Worm (Caenorhabditis elegans) whole organism, late embryonic: ENCODE measurements around the gene frpr-19.

Source experiments
- C38D4.7 ChIP-seq: fragments of 200-800 bp; sonication (Bioruptor generic); optimal IDR thresholded peaks from 2 replicates; lab custom pipeline; 2018; ENCODE audit warnings: mild to moderate bottlenecking, missing genetic modification characterization, moderate library complexity, missing compliant biosample characterization
- F13H6.1 ChIP-seq: sonication (generic microtip); optimal IDR thresholded peaks from 2 replicates; lab custom pipeline; 2016; ENCODE audit warnings: missing genetic modification characterization, missing compliant biosample characterization
- K09A11.1 ChIP-seq: sonication (generic microtip); optimal IDR thresholded peaks from 2 replicates; lab custom pipeline; 2017; ENCODE audit warnings: antibody characterized with exemption, mild to moderate bottlenecking, missing genetic modification characterization, missing compliant biosample characterization; ENCODE audit not compliant: insufficient read depth
- Y22D7AL.16 ChIP-seq: sonication (generic microtip); optimal IDR thresholded peaks from 2 replicates; lab custom pipeline; 2016; ENCODE audit warnings: missing genetic modification characterization, missing compliant biosample characterization
- ahr-1 ChIP-seq: sonication (generic microtip); optimal IDR thresholded peaks from 2 replicates; lab custom pipeline; 2016; ENCODE audit warnings: missing genetic modification characterization, missing compliant biosample characterization
- ama-1 ChIP-seq: fragments of 150-350 bp; optimal IDR thresholded peaks from 2 replicates; lab custom pipeline; 2014
- ceh-14 ChIP-seq: sonication (generic microtip); optimal IDR thresholded peaks from 2 replicates; lab custom pipeline; 2016; ENCODE audit warnings: missing genotype, missing genetic modification characterization, missing compliant biosample characterization
- ceh-18 ChIP-seq: sonication (generic microtip); optimal IDR thresholded peaks from 2 replicates; lab custom pipeline; 2016; ENCODE audit warnings: missing genetic modification characterization, missing compliant biosample characterization
- ceh-19 ChIP-seq: fragments of 200-800 bp; sonication (Bioruptor generic); optimal IDR thresholded peaks from 2 replicates; lab custom pipeline; 2018; ENCODE audit warnings: mild to moderate bottlenecking, missing genetic modification characterization, missing compliant biosample characterization
- ceh-24 ChIP-seq: sonication (generic microtip); optimal IDR thresholded peaks from 2 replicates; lab custom pipeline; 2016; ENCODE audit warnings: mild to moderate bottlenecking, missing genetic modification characterization, missing compliant biosample characterization
- ceh-30 ChIP-seq: fragments of 150-350 bp; optimal IDR thresholded peaks from 2 replicates; lab custom pipeline; 2014; ENCODE audit warnings: missing biosample characterization, missing genetic modification characterization
- ceh-31 ChIP-seq: sonication (generic microtip); optimal IDR thresholded peaks from 2 replicates; lab custom pipeline; 2016; ENCODE audit warnings: missing genetic modification characterization, missing compliant biosample characterization
- ceh-9 ChIP-seq: sonication (generic microtip); optimal IDR thresholded peaks from 2 replicates; lab custom pipeline; 2016; ENCODE audit warnings: mild to moderate bottlenecking, missing genetic modification characterization, inconsistent platforms, missing compliant biosample characterization
- elt-2 ChIP-seq: sonication (generic microtip); optimal IDR thresholded peaks from 2 replicates; lab custom pipeline; 2016; ENCODE audit warnings: missing genetic modification reagents, missing genetic modification characterization, missing compliant biosample characterization
- eyg-1 ChIP-seq: sonication (generic microtip); optimal IDR thresholded peaks from 2 replicates; lab custom pipeline; 2016; ENCODE audit warnings: missing genotype, missing genetic modification characterization, missing compliant biosample characterization
- fkh-10 ChIP-seq: fragments of 150-350 bp; optimal IDR thresholded peaks from 2 replicates; lab custom pipeline; 2014; ENCODE audit warnings: missing biosample characterization, missing genetic modification reagents, missing genetic modification characterization
- fkh-6 ChIP-seq: sonication (generic microtip); optimal IDR thresholded peaks from 2 replicates; lab custom pipeline; 2016; ENCODE audit warnings: missing genetic modification characterization, missing compliant biosample characterization
- hlh-15 ChIP-seq: sonication (generic microtip); optimal IDR thresholded peaks from 2 replicates; lab custom pipeline; 2016; ENCODE audit warnings: missing genetic modification characterization, missing compliant biosample characterization
- hlh-30 ChIP-seq: sonication (generic microtip); optimal IDR thresholded peaks from 2 replicates; lab custom pipeline; 2017; ENCODE audit warnings: antibody characterized with exemption, missing genetic modification characterization, missing compliant biosample characterization; ENCODE audit not compliant: insufficient read depth
- lim-6 ChIP-seq: sonication (generic microtip); optimal IDR thresholded peaks from 2 replicates; lab custom pipeline; 2016; ENCODE audit warnings: missing genetic modification characterization, missing compliant biosample characterization
- lin-11 ChIP-seq: fragments of 200-800 bp; sonication (Bioruptor generic); optimal IDR thresholded peaks from 2 replicates; lab custom pipeline; 2018; ENCODE audit warnings: mild to moderate bottlenecking, missing genetic modification characterization, missing compliant biosample characterization
- nfya-1 ChIP-seq: sonication (generic microtip); optimal IDR thresholded peaks from 2 replicates; lab custom pipeline; 2017; ENCODE audit warnings: missing genetic modification characterization, mild to moderate bottlenecking, missing compliant biosample characterization, antibody characterized with exemption, moderate library complexity
- pax-1 ChIP-seq: fragments of 150-350 bp; optimal IDR thresholded peaks from 2 replicates; lab custom pipeline; 2014; ENCODE audit warnings: missing biosample characterization, missing genetic modification characterization
- pqm-1 ChIP-seq: sonication (generic microtip); optimal IDR thresholded peaks from 2 replicates; lab custom pipeline; 2016; ENCODE audit warnings: missing genetic modification characterization, missing compliant biosample characterization
- ref-2 ChIP-seq: sonication (generic microtip); optimal IDR thresholded peaks from 2 replicates; lab custom pipeline; 2016; ENCODE audit warnings: missing genetic modification characterization, missing compliant biosample characterization
- rnt-1 ChIP-seq: sonication (generic microtip); optimal IDR thresholded peaks from 2 replicates; lab custom pipeline; 2016; ENCODE audit warnings: missing genetic modification characterization, missing compliant biosample characterization
- syd-9 ChIP-seq: sonication (generic microtip); optimal IDR thresholded peaks from 2 replicates; lab custom pipeline; 2016; ENCODE audit warnings: mild to moderate bottlenecking, missing genetic modification characterization, moderate library complexity, missing compliant biosample characterization
- tbx-7 ChIP-seq: sonication (generic microtip); optimal IDR thresholded peaks from 2 replicates; lab custom pipeline; 2016; ENCODE audit warnings: missing genotype, missing genetic modification characterization, missing compliant biosample characterization
- unc-42 ChIP-seq: sonication (generic microtip); optimal IDR thresholded peaks from 2 replicates; lab custom pipeline; 2016; ENCODE audit warnings: missing genotype, missing genetic modification characterization, missing compliant biosample characterization
- unc-55 ChIP-seq: sonication (generic microtip); optimal IDR thresholded peaks from 2 replicates; lab custom pipeline; 2017; ENCODE audit warnings: missing biosample characterization, missing genetic modification reagents, missing genetic modification characterization
- zip-5 ChIP-seq: sonication (generic microtip); optimal IDR thresholded peaks from 2 replicates; lab custom pipeline; 2016; ENCODE audit warnings: missing genetic modification characterization, missing compliant biosample characterization

Gene frpr-19

DNA sequence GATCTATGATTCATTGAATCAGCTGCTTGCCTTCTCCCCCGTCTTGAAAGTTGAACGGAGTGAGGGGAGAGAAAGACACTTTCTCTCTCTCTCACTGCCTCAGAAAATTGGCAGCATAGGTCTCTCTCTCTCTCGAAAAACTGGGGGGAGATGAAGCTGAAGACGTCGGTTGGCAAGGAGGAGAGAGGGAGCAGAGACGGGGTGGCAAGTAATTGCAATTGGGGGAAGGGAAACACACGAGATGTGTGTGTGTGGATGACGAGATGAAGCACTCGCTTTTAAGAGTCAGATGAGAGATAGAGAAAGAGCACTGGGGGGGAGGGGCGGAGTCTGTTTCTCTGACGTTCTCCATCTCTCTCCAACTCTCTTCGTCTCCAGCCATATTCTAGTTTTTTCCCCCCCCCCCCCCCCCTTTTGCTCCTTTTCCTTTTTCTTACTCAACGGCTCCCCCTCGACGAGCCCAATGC, 42.6 kb upstream of the frpr-19 start, which contains the start of gene cmk-1 (continued):
- TF ChIP-seq syd-9 (tag; lab: Kevin White, UChicago) (peak; percentile 54), K09A11.1 (tag; lab: Kevin White, UChicago) (peak; percentile 35), ahr-1 (tag; lab: Kevin White, UChicago) (no peak), unc-55 (GFP tag; lab: Kevin White, UChicago) (peak; percentile 40), F13H6.1 (tag; lab: Kevin White, UChicago) (peak; percentile 1), ref-2 (tag; lab: Kevin White, UChicago) (peak; percentile 13)

DNA sequence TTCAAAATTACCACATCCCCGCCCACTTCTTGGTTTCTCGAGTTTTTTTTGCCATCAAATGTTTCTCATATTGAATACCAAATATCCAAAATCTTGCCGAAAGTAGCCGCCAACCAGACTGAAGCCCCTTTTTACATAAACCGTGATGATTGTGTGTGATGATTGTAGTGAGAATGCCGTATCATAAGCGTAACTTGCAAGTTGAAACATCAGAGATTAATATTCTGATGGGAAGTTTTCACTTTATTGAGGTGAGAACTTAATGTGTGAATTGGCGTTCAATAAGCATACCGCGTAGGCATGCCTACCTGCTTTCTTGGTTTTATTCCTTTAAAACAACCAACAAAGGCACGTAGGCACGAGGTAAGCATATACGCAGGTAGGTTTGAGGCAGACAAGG, 40.1 kb upstream of the frpr-19 start, which contains the start of gene Y38C1BA.4:
Gene Y38C1BA.4, plus strand, starts transcription at position 301 of the 400 bp plus-strand sequence.
- TF ChIP-seq hlh-30 (no peak), ceh-14 (tag; lab: Kevin White, UChicago) (no peak), pqm-1 (tag; lab: Kevin White, UChicago) (no peak)
- TF ChIP-seq, all 69 proteins: peak for 0

DNA sequence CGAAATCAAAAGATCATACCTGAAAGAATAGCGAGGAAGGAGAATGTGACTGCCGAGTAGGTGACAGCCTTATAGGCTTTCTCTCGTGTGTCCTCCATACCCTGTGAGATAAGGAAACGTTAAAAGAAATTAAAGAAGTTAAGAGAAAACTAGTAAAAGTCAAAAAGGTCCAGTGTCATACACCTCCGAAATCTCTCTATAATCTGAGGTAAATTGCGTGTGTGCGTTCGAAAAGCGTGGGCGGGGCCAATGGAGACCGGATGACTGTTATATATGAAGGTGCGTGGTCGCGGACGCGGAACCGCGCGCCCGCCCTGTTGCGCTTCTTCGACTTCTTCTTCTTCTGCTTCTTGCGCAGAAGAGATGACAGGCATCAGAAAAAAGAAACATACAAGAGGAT, 38.7 kb upstream of the frpr-19 start, which contains the start of gene col-109:
Gene col-109, minus strand, starts transcription at position 101 of the 400 bp plus-strand sequence.
- TF ChIP-seq zip-5 (tag; lab: Kevin White, UChicago) (no peak), pax-1 (tag; lab: Kevin White, UChicago) (no peak), pqm-1 (tag; lab: Kevin White, UChicago) (no peak), Y22D7AL.16 (tag; lab: Kevin White, UChicago) (no peak), ama-1 (lab: Kevin White, UChicago) (no peak), ceh-30 (no peak), hlh-15 (tag; lab: Kevin White, UChicago) (no peak), fkh-10 (GFP tag; lab: Kevin White, UChicago) (no peak), ceh-9 (tag; lab: Kevin White, UChicago) (no peak), syd-9 (tag; lab: Kevin White, UChicago) (no peak)
- TF ChIP-seq, all 69 proteins: peak for 0

DNA sequence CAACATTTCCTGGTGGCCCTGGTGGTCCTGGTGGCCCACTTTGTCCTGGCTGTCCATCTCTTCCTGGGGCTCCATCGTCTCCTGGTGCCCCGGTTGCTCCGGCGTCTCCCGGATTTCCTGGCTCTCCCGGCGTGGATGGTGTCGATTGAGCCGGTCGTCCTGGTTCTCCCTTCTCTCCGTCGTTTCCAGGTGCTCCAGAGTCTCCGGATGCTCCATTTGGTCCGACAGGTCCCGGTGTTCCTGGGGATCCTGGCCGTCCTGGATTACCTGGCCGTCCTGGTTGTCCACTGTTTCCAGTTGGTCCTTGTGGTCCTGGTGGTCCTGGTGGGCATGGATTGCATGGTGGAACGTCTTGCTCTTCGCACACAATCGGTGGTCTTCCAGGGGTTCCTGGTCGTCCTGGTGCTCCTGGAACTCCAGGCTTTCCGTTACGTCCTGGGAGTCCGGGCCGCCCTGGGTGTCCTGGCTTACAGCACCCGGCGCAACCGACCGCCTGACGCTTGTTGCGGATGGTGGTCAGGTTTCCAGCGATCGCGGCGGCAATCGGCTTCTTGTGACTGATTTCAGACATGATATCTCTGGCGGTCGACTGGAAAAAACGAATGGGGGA, 37.1 kb upstream of the frpr-19 start:
- TF ChIP-seq unc-42 (tag; lab: Kevin White, UChicago) (no peak), F13H6.1 (tag; lab: Kevin White, UChicago) (no peak), fkh-10 (GFP tag; lab: Kevin White, UChicago) (no peak), unc-55 (GFP tag; lab: Kevin White, UChicago) (no peak), ceh-18 (tag; lab: Kevin White, UChicago) (no peak), fkh-6 (tag; lab: Kevin White, UChicago) (no peak), ceh-24 (tag; lab: Kevin White, UChicago) (no peak), ceh-14 (tag; lab: Kevin White, UChicago) (no peak), ref-2 (tag; lab: Kevin White, UChicago) (no peak), pqm-1 (tag; lab: Kevin White, UChicago) (no peak), eyg-1 (tag; lab: Kevin White, UChicago) (no peak), rnt-1 (tag; lab: Kevin White, UChicago) (no peak), elt-2 (tag; lab: Kevin White, UChicago) (no peak), ceh-19 (GFP tag; lab: Kevin White, UChicago) (no peak)

DNA sequence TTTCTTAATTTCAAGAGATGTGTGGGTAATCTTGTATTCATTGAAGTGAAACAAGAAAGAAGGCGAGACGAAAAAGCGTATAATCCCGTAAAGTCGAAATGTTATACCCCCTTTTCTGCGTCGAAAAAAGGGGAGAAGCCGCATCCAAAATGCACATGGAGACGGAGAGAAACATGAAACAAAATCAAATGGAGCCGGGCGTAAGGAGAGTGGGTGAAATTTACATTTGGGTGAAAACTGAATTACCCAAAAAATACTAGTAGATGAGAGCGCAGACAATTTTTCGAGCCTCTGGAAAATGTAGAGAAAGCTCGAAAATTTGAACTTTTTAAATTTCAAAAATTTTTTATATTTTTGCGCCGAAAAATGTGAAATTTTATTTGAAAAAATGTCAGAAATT, 34.8 kb upstream of the frpr-19 start:
- no peak for TF ChIP-seq lin-11 (tag; lab: Kevin White, UChicago)
- no peak for TF ChIP-seq lim-6
- TF ChIP-seq unc-42 (tag; lab: Kevin White, UChicago): peak; percentile 73
- peak; percentile 11 for TF ChIP-seq ceh-31 (tag; lab: Kevin White, UChicago)
- no peak for TF ChIP-seq ahr-1 (tag; lab: Kevin White, UChicago)
- TF ChIP-seq nfya-1 (tag; lab: Kevin White, UChicago): no peak
- TF ChIP-seq C38D4.7 (GFP tag; lab: Kevin White, UChicago): no peak
- no peak for TF ChIP-seq tbx-7
- no peak for TF ChIP-seq zip-5 (tag; lab: Kevin White, UChicago)
